Fruit fly (Drosophila melanogaster) whole organism, embryonic: ENCODE data around the gene CtBP.

Source experiments
- B-H2 ChIP-seq: fragments of 200-800 bp; sonication (Bioruptor generic); optimal IDR thresholded peaks from 2 replicates; lab custom pipeline; 2018; ENCODE audit warnings: missing biosample characterization, mild to moderate bottlenecking, missing genetic modification characterization
- BEAF-32 ChIP-seq: fragments of 200-800 bp; sonication (Bioruptor generic); optimal IDR thresholded peaks from 3 replicates; lab custom pipeline; 2017; ENCODE audit warnings: missing biosample characterization, missing genetic modification characterization, mild to moderate bottlenecking, moderate library complexity, missing genetic modification reagents
- CG10431 ChIP-seq: fragments of 200-800 bp; sonication (Bioruptor generic); optimal IDR thresholded peaks from 3 replicates; lab custom pipeline; 2018; ENCODE audit warnings: missing biosample characterization, mild to moderate bottlenecking, missing genetic modification characterization
- CG11398 ChIP-seq: fragments of 200-800 bp; sonication (Bioruptor generic); optimal IDR thresholded peaks from 2 replicates; lab custom pipeline; 2016; ENCODE audit warnings: missing biosample characterization, missing genetic modification characterization
- CG11560 ChIP-seq: fragments of 200-800 bp; sonication (Bioruptor generic); IDR thresholded peaks from 3 replicates; pipeline ENCODE4 v1.3.6; 2022; ENCODE audit warnings: missing biosample characterization, missing genetic modification characterization
- CG11695 ChIP-seq: fragments of 200-800 bp; sonication (Bioruptor generic); IDR thresholded peaks from 3 replicates; pipeline ENCODE4 v1.3.6; 2022; ENCODE audit warnings: missing biosample characterization, missing genetic modification characterization
- CG14667 ChIP-seq: fragments of 200-800 bp; sonication (Bioruptor generic); IDR thresholded peaks from 2 replicates; pipeline ENCODE4 v1.3.6; 2022; ENCODE audit warnings: missing biosample characterization, missing genetic modification characterization
- CG15073 ChIP-seq: fragments of 200-800 bp; sonication (Bioruptor generic); optimal IDR thresholded peaks from 2 replicates; lab custom pipeline; 2016; ENCODE audit warnings: missing biosample characterization, missing genetic modification characterization
- CG1647 ChIP-seq: fragments of 200-800 bp; sonication (Bioruptor generic); optimal IDR thresholded peaks from 3 replicates; lab custom pipeline; 2016; ENCODE audit warnings: missing biosample characterization, missing genetic modification characterization
- CG17385 ChIP-seq: fragments of 200-800 bp; sonication (Bioruptor generic); optimal IDR thresholded peaks from 3 replicates; lab custom pipeline; 2018; ENCODE audit warnings: missing biosample characterization, mild to moderate bottlenecking, missing genetic modification characterization
- CG18619 ChIP-seq: fragments of 200-800 bp; sonication (Bioruptor generic); optimal IDR thresholded peaks from 3 replicates; lab custom pipeline; 2017; ENCODE audit warnings: missing biosample characterization, mild to moderate bottlenecking, missing genetic modification characterization
- CG3407 ChIP-seq: fragments of 200-800 bp; sonication (Bioruptor generic); optimal IDR thresholded peaks from 2 replicates; lab custom pipeline; 2018; ENCODE audit warnings: missing biosample characterization, mild to moderate bottlenecking, missing genetic modification characterization
- CG4854 ChIP-seq: fragments of 200-800 bp; sonication (Bioruptor generic); optimal IDR thresholded peaks from 2 replicates; lab custom pipeline; 2016; ENCODE audit warnings: missing biosample characterization, missing genetic modification characterization, inconsistent platforms
- CG5245 ChIP-seq: fragments of 200-800 bp; sonication (Bioruptor generic); optimal IDR thresholded peaks from 3 replicates; lab custom pipeline; 2016; ENCODE audit warnings: missing biosample characterization, missing genetic modification characterization
- CG8089 ChIP-seq: fragments of 200-800 bp; sonication (Bioruptor generic); optimal IDR thresholded peaks from 3 replicates; lab custom pipeline; 2016; ENCODE audit warnings: missing biosample characterization, missing genetic modification characterization
- CG8359 ChIP-seq: fragments of 200-800 bp; sonication (Bioruptor generic); optimal IDR thresholded peaks from 2 replicates; lab custom pipeline; 2017; ENCODE audit warnings: missing biosample characterization, mild to moderate bottlenecking, missing genetic modification characterization, borderline replicate concordance
- CG8388 ChIP-seq: fragments of 200-800 bp; sonication (Bioruptor generic); optimal IDR thresholded peaks from 2 replicates; lab custom pipeline; 2019; ENCODE audit warnings: missing biosample characterization, mild to moderate bottlenecking, missing genetic modification characterization, moderate library complexity
- CG9876 ChIP-seq: fragments of 200-800 bp; sonication (Bioruptor generic); optimal IDR thresholded peaks from 2 replicates; lab custom pipeline; 2016; ENCODE audit warnings: missing biosample characterization, missing genetic modification characterization
- CoRest ChIP-seq: fragments of 200-800 bp; sonication (Bioruptor generic); optimal IDR thresholded peaks from 3 replicates; lab custom pipeline; 2018; ENCODE audit warnings: missing biosample characterization, mild to moderate bottlenecking, missing genetic modification characterization, moderate library complexity
- Dek ChIP-seq: fragments of 200-800 bp; sonication (Bioruptor generic); optimal IDR thresholded peaks from 3 replicates; lab custom pipeline; 2019; ENCODE audit warnings: missing biosample characterization, mild to moderate bottlenecking, missing genetic modification characterization, moderate library complexity
- Dip3 ChIP-seq: fragments of 200-800 bp; sonication (Bioruptor generic); optimal IDR thresholded peaks from 3 replicates; lab custom pipeline; 2016; ENCODE audit warnings: missing biosample characterization, missing genetic modification characterization
- H15 ChIP-seq: fragments of 200-800 bp; sonication (Bioruptor generic); IDR thresholded peaks from 3 replicates; pipeline ENCODE4 v1.3.6; 2022; ENCODE audit warnings: missing biosample characterization, missing genetic modification characterization
- HLH3B ChIP-seq: fragments of 200-800 bp; sonication (Bioruptor generic); IDR thresholded peaks from 2 replicates; pipeline ENCODE4 v1.3.6; 2022; ENCODE audit warnings: missing biosample characterization, missing genetic modification characterization
- Hmr ChIP-seq: fragments of 200-800 bp; sonication (Bioruptor generic); optimal IDR thresholded peaks from 3 replicates; lab custom pipeline; 2017; ENCODE audit warnings: mild to moderate bottlenecking, missing biosample characterization, missing genetic modification reagents, missing genetic modification characterization
- Hr3 ChIP-seq: fragments of 200-800 bp; sonication (Bioruptor generic); optimal IDR thresholded peaks from 3 replicates; lab custom pipeline; 2016; ENCODE audit warnings: missing biosample characterization, missing genetic modification characterization
- Hsf ChIP-seq: fragments of 200-800 bp; sonication (Bioruptor generic); optimal IDR thresholded peaks from 3 replicates; lab custom pipeline; 2016; ENCODE audit warnings: missing biosample characterization, missing genetic modification characterization
- Nf-YA ChIP-seq: fragments of 200-800 bp; sonication (Bioruptor generic); IDR thresholded peaks from 2 replicates; pipeline ENCODE4 v1.3.6; 2022; ENCODE audit warnings: missing biosample characterization, missing genetic modification characterization
- Optix ChIP-seq: fragments of 200-800 bp; sonication (Bioruptor generic); IDR thresholded peaks from 3 replicates; pipeline ENCODE4 v1.3.6; 2022; ENCODE audit warnings: missing biosample characterization, missing genetic modification characterization
- Ravus ChIP-seq: fragments of 200-800 bp; sonication (Bioruptor generic); IDR thresholded peaks from 2 replicates; pipeline ENCODE4 v1.3.6; 2022; ENCODE audit warnings: missing biosample characterization, missing genetic modification characterization
- Scr ChIP-seq: fragments of 200-800 bp; sonication (Bioruptor generic); IDR thresholded peaks from 2 replicates; pipeline ENCODE4 v1.3.6; 2022; ENCODE audit warnings: missing biosample characterization, missing genetic modification characterization; ENCODE audit not compliant: partially characterized antibody
- Sin3A ChIP-seq: fragments of >200 bp; optimal IDR thresholded peaks from 2 replicates; lab custom pipeline; 2018
- Six4 ChIP-seq: fragments of 200-800 bp; sonication (Bioruptor generic); optimal IDR thresholded peaks from 2 replicates; lab custom pipeline; 2016; ENCODE audit warnings: missing biosample characterization, missing genetic modification characterization
- Sry-δ ChIP-seq: fragments of 200-800 bp; sonication (Bioruptor generic); optimal IDR thresholded peaks from 2 replicates; lab custom pipeline; 2016; ENCODE audit warnings: missing biosample characterization, missing genetic modification characterization
- Taf1 ChIP-seq: fragments of 200-800 bp; sonication (Bioruptor generic); IDR thresholded peaks from 2 replicates; pipeline ENCODE4 v1.3.6; 2022; ENCODE audit warnings: missing biosample characterization, missing genetic modification characterization
- cg ChIP-seq: fragments of 200-800 bp; sonication (Bioruptor generic); optimal IDR thresholded peaks from 3 replicates; lab custom pipeline; 2019; ENCODE audit warnings: missing biosample characterization, mild to moderate bottlenecking, missing genetic modification characterization, moderate library complexity
- chm ChIP-seq: fragments of 200-800 bp; sonication (Bioruptor generic); IDR thresholded peaks from 2 replicates; pipeline ENCODE4 v1.3.6; 2022; ENCODE audit warnings: missing biosample characterization, missing genetic modification characterization
- fru ChIP-seq: fragments of >200 bp; optimal IDR thresholded peaks from 2 replicates; lab custom pipeline; 2017
- ftz-f1 ChIP-seq: fragments of 200-800 bp; sonication (Bioruptor generic); optimal IDR thresholded peaks from 2 replicates; lab custom pipeline; 2016; ENCODE audit warnings: missing biosample characterization, missing genetic modification characterization
- jumu ChIP-seq: fragments of 200-800 bp; sonication (Bioruptor generic); optimal IDR thresholded peaks from 3 replicates; lab custom pipeline; 2016; ENCODE audit warnings: missing biosample characterization, missing genetic modification characterization
- kah ChIP-seq: fragments of 200-800 bp; sonication (Bioruptor generic); optimal IDR thresholded peaks from 2 replicates; lab custom pipeline; 2018; ENCODE audit warnings: missing biosample characterization, mild to moderate bottlenecking, missing genetic modification characterization
- kni ChIP-seq: fragments of 200-800 bp; sonication (Bioruptor generic); optimal IDR thresholded peaks from 3 replicates; lab custom pipeline; 2017; ENCODE audit warnings: mild to moderate bottlenecking, missing biosample characterization, missing genetic modification reagents, missing genetic modification characterization
- nerfin-2 ChIP-seq: fragments of 200-800 bp; sonication (Bioruptor generic); IDR thresholded peaks from 2 replicates; pipeline ENCODE4 v1.3.6; 2022; ENCODE audit warnings: missing biosample characterization, missing genetic modification characterization; ENCODE audit not compliant: partially characterized antibody
- nmo ChIP-seq: fragments of 200-800 bp; sonication (Bioruptor generic); optimal IDR thresholded peaks from 2 replicates; lab custom pipeline; 2018; ENCODE audit warnings: missing biosample characterization, mild to moderate bottlenecking, missing genetic modification characterization, moderate library complexity
- p53 ChIP-seq: fragments of 200-800 bp; sonication (Bioruptor generic); optimal IDR thresholded peaks from 2 replicates; lab custom pipeline; 2016; ENCODE audit warnings: missing biosample characterization, missing genetic modification characterization
- prd ChIP-seq, 3 experiments: fragments of >200 bp in 2 of 3; fragments of 200-800 bp in 1 of 3; sonication (Bioruptor generic) in 1 of 3; optimal IDR thresholded peaks in 2 of 3; IDR thresholded peaks in 1 of 3; 2 replicates in 2 of 3; 3 replicates in 1 of 3; pipeline versions ENCODE4 v1.3.6 to Lab custom; 2017 to 2022; ENCODE audit warnings: missing biosample characterization in 1 of 3, missing genetic modification characterization in 1 of 3
- ranshi ChIP-seq: fragments of 200-800 bp; sonication (Bioruptor generic); IDR thresholded peaks from 2 replicates; pipeline ENCODE4 v1.3.6; 2022; ENCODE audit warnings: missing biosample characterization, missing genetic modification characterization
- repo ChIP-seq: fragments of 200-800 bp; sonication (Bioruptor generic); optimal IDR thresholded peaks from 2 replicates; lab custom pipeline; 2016; ENCODE audit warnings: missing biosample characterization, missing genetic modification characterization
- scrt ChIP-seq: fragments of 200-800 bp; sonication (Bioruptor generic); optimal IDR thresholded peaks from 2 replicates; lab custom pipeline; 2018; ENCODE audit warnings: missing biosample characterization, mild to moderate bottlenecking, missing genetic modification characterization, moderate library complexity
- tgo ChIP-seq: fragments of 200-800 bp; sonication (Bioruptor generic); IDR thresholded peaks from 3 replicates; pipeline ENCODE4 v1.3.6; 2022; ENCODE audit warnings: missing biosample characterization, missing genetic modification characterization
- trem ChIP-seq: fragments of 200-800 bp; optimal IDR thresholded peaks from 3 replicates; lab custom pipeline; 2019; ENCODE audit warnings: missing biosample characterization, mild to moderate bottlenecking, missing genetic modification characterization, moderate library complexity
- yki ChIP-seq: fragments of >200 bp; optimal IDR thresholded peaks from 3 replicates; lab custom pipeline; 2018
- zfh2 ChIP-seq: fragments of 200-800 bp; sonication (Bioruptor generic); optimal IDR thresholded peaks from 2 replicates; lab custom pipeline; 2016; ENCODE audit warnings: missing biosample characterization, missing genetic modification characterization

The CtBP gene

dm6 chr3R:13032975-13033445 is 21.6 kb downstream of the CtBP start (continued):
- TF ChIP-seq Sry-δ (peak; percentile 1), Six4 (GFP tag; lab: Kevin White, UChicago) (peak; percentile 2), CG8388 (GFP tag; lab: Kevin White, UChicago) (peak; percentile 3), CoRest (no peak), CG1647 (GFP tag; lab: Kevin White, UChicago) (peak; percentile 5), Nf-YA (GFP tag; lab: Robert Waterston, UW) (0 out of 2 replicates have a peak, but pooled peaks have one; percentile 12), CG14667 (GFP tag; lab: Robert Waterston, UW) (no peak), Taf1 (no peak), CG3407 (GFP tag; lab: Kevin White, UChicago) (peak; percentile 56), yki (lab: Kevin White, UChicago) (no peak), HLH3B (GFP tag; lab: Robert Waterston, UW) (peak; percentile 12; the same call in 1 of the 2 replicates), repo (GFP tag; lab: Kevin White, UChicago) (no peak), prd (optimal IDR thresholded peaks at IDR 0.05; lab: Kevin White, UChicago) (no peak), prd (GFP tag; IDR thresholded peaks at IDR 0.05; lab: Robert Waterston, UW) (no peak), zfh2 (GFP tag; lab: Kevin White, UChicago) (no peak), jumu (GFP tag; lab: Kevin White, UChicago) (no peak), chm (GFP tag; lab: Robert Waterston, UW) (peak; percentile 33; the same call in 1 of the 2 replicates), Hr3 (GFP tag; lab: Kevin White, UChicago) (no peak), CG11398 (no peak), Optix (GFP tag; lab: Robert Waterston, UW) (peak; percentile 44; the same call in 1 of the 3 replicates), B-H2 (GFP tag; lab: Kevin White, UChicago) (no peak), fru (no peak), CG9876 (GFP tag; lab: Kevin White, UChicago) (no peak), Dek (tag; lab: Kevin White, UChicago) (peak; percentile 19), Hmr (peak; percentile 56), nerfin-2 (GFP tag; lab: Robert Waterston, UW) (no peak), Hsf (GFP tag; lab: Kevin White, UChicago) (no peak), nmo (GFP tag; lab: Kevin White, UChicago) (no peak), p53 (no peak), Sin3A (no peak), CG4854 (GFP tag; lab: Kevin White, UChicago) (no peak), kah (GFP tag; lab: Kevin White, UChicago) (peak; percentile 22), BEAF-32 (no peak), CG8359 (GFP tag; lab: Kevin White, UChicago) (peak; percentile 45), ranshi (GFP tag; lab: Robert Waterston, UW) (no peak; the same call in 1 of the 2 replicates), CG8089 (GFP tag; lab: Kevin White, UChicago) (no peak), CG11560 (tag; lab: Robert Waterston, UW) (no peak), Ravus (GFP tag; lab: Robert Waterston, UW) (no peak), CG11695 (no peak), CG15073 (GFP tag; lab: Kevin White, UChicago) (no peak), Scr (no peak), Dip3 (GFP tag; lab: Kevin White, UChicago) (no peak), trem (tag; lab: Kevin White, UChicago) (no peak), CG10431 (GFP tag; lab: Kevin White, UChicago) (no peak), scrt (GFP tag; lab: Kevin White, UChicago) (peak; percentile 42), CG5245 (no peak), cg (GFP tag; lab: Kevin White, UChicago) (no peak), CG17385 (GFP tag; lab: Kevin White, UChicago) (peak; percentile 9), H15 (no peak), ftz-f1 (no peak), kni (GFP tag; lab: Kevin White, UChicago) (no peak), tgo (no peak), CG18619 (GFP tag; lab: Kevin White, UChicago) (no peak)
